Worm (Caenorhabditis elegans): Measurements from ENCODE around the gene nmy-3.
"Not testable (repeated sequence)": the region's sequence is repeated elsewhere in the genome, so short reads cannot be mapped to it uniquely, and the experiment has no call there.

nmy-3 gene

DNA sequence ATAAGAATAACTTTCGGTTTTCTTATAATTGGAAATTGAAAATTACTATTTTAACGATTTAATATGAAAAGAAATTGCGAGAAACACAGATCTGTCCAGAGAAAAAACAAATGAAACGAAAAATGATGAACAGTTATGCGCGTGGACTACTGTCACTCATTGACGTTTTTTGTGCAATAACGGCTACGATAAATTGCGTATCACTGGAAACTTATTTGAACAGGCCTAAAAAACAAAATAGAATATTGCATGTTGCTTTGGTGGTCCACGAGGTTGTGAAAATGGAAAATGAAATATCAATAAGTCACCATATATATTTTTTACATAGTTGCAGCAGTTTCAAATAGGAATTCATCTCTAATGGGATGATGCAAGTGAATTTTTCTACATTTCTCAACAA, 9.8 kb upstream of the nmy-3 start:
- TF ChIP-seq elt-2 (tag; optimal IDR thresholded peaks at IDR 0.05) (no peak), nhr-77 (tag; optimal IDR thresholded peaks at IDR 0.05) (no peak), fkh-10 (GFP tag; optimal IDR thresholded peaks at IDR 0.05) (no peak), nhr-28 (tag; optimal IDR thresholded peaks at IDR 0.05) (no peak), zag-1 (tag; optimal IDR thresholded peaks at IDR 0.05) (no peak), jun-1 (tag; optimal IDR thresholded peaks at IDR 0.05) (no peak), sea-2 (GFP tag; optimal IDR thresholded peaks at IDR 0.05) (no peak), lin-39 (tag; optimal IDR thresholded peaks at IDR 0.05) (no peak), elt-3 (tag; optimal IDR thresholded peaks at IDR 0.05) (no peak)

DNA sequence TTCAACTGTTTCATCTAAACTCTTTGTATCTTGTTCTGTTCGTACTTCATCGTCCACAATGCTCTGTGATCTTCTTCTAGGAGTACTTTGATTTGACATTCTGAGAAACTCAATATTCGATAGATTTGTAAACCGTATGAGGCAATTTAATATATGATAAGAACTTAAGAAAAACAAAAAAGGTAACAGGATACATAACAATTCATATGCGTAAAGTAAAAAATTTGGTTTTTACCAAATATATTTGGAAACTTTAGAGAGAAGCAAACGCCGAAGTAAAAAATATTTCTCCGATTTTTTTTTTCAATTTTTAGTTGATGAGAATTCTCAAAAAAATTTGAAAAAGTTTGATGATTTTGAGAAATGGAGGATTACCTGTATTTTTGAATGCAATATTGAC, 7.8 kb upstream of the nmy-3 start, which contains the start of gene Y11D7A.19:
Gene Y11D7A.19, minus strand, starts transcription at position 101 of the 400 bp plus-strand sequence.
- TF ChIP-seq skn-1 (tag; optimal IDR thresholded peaks at IDR 0.05) (no peak), ztf-4 (tag; optimal IDR thresholded peaks at IDR 0.05) (no peak), lin-39 (tag; optimal IDR thresholded peaks at IDR 0.05) (no peak), fkh-10 (GFP tag; optimal IDR thresholded peaks at IDR 0.05) (no peak), tbx-2 (tag; optimal IDR thresholded peaks at IDR 0.05) (no peak), fos-1 (tag; optimal IDR thresholded peaks at IDR 0.05) (no peak), ZK546.5 (tag; optimal IDR thresholded peaks at IDR 0.05) (no peak), nfya-1 (tag; optimal IDR thresholded peaks at IDR 0.05; ENCODE audit: insufficient read depth) (no peak)

DNA sequence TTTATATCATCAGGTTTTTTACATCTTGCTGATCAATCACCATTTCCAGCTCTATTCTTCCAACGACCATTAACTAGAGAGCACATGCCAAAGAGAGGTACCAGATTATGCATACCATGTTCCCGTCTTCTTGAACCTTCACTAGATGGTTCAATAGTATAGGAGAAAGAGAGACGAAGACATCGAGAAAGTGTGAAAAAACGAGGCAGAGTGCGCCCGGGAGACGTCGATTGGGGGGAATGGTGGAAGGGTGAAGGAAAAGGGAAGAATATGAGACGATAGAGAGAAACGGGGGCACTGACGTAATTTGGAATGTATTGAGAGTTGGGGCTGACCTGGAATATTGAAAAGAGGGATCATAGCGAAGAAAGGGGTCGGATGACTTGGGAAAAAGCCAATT, 6.7 kb upstream of the nmy-3 start:
- TF ChIP-seq nhr-25 (tag; optimal IDR thresholded peaks at IDR 0.05) (peak; percentile 5), elt-1 (tag; optimal IDR thresholded peaks at IDR 0.05) (no peak)

DNA sequence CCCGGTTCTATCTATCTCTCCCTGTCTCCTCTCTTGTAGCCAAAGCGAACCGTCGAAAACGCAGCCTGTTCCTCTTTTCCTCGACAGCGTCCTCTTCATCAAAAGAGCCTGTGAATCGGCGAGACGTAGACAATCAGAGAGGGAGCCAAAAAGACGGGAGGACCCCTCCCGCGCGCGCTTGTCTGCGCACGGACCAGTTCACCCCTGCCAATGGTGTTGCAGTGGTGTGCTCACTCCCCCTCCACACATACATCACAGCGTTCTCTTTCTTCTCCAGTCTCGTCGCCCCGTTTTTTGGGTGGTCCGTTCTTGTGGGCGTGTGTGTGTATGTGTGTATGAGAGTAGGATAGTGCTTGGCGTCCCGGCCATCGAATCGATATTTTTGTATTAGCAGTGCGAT, 5.4 kb upstream of the nmy-3 start:
- TF ChIP-seq ceh-82 (tag; optimal IDR thresholded peaks at IDR 0.05) (no peak), nhr-76 (tag; optimal IDR thresholded peaks at IDR 0.05) (no peak)

DNA sequence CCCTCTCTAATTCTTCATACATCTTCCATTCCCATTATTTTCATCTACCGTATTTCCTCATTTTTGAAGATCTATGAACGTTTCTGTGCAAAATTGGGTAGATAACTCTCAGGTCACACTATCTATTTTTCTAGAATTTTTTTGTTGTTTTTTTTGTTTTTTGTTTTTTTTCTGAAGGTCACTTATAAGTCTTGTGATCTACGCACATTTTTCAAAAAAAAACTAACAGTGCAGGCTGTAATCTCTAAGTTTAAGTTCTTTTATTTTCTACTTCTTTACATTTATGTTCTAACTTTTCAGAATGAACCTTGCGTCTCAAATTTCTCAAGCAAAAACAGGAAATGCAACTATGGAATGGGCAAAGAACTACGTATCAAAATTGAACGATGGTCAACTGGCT, 4.5 kb upstream of the nmy-3 start, which contains the start of gene flh-3:
Gene flh-3, plus strand, starts transcription at position 301 of the 400 bp plus-strand sequence.
- TF ChIP-seq nhr-237 (tag; optimal IDR thresholded peaks at IDR 0.05) (no peak), elt-2 (tag; optimal IDR thresholded peaks at IDR 0.05) (no peak), daf-12 (tag; optimal IDR thresholded peaks at IDR 0.05) (no peak), pha-4 (tag; optimal IDR thresholded peaks at IDR 0.05) (no peak), lin-15B (tag; optimal IDR thresholded peaks at IDR 0.05) (no peak), elt-3 (tag; optimal IDR thresholded peaks at IDR 0.05) (no peak), ztf-11 (tag; optimal IDR thresholded peaks at IDR 0.05) (no peak), zag-1 (tag; optimal IDR thresholded peaks at IDR 0.05) (no peak), unc-39 (tag; optimal IDR thresholded peaks at IDR 0.05) (no peak), aly-2 (tag; optimal IDR thresholded peaks at IDR 0.05) (no peak)

DNA sequence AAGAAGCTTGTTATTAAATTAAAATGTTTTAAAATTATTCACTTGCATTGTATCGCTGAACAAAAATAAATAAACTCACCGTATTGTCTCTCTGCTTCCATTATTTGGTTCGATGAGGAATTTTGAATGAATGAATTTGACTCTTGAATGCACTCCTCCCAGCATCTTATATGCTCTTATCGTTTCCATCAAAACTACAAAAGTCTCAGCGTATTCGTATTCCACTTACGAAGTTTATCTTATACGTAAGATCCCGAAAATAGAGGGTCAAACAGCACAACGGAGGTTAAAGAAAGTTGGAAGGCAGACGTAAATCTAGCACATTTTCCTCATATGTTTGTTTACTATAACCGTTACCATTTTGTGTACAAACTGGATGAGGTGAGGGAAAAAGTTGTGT, 12.0 kb downstream of the nmy-3 start, which contains the start of gene nhr-267:
Gene nhr-267, minus strand, starts transcription at position 101 of the 400 bp plus-strand sequence.
- not testable (repeated sequence) for TF ChIP-seq fkh-10 (GFP tag; optimal IDR thresholded peaks at IDR 0.05); ceh-82 (tag; optimal IDR thresholded peaks at IDR 0.05); nfya-1 (tag; optimal IDR thresholded peaks at IDR 0.05; ENCODE audit: insufficient read depth)

DNA sequence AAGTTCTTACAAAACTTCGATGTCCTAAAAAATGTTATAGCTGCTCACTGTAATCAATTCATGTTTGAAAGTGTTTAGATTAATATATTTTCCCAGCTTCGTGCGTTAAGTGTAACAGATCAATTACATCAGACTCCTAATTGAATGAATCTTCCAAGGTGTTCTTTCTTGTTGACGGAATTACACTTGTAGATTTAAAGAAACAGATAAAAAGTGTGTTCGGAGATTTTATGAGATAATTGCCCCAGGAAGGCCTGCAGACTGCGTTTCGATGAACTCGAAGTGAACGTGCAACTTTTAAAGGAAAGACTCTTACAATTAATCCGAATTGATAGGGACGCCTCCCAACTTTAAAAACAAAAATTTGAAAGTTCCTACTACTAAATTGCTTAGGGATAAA, 15.4 kb downstream of the nmy-3 start:
- TF ChIP-seq nhr-76 (tag; optimal IDR thresholded peaks at IDR 0.05) (no peak), unc-39 (tag; optimal IDR thresholded peaks at IDR 0.05) (no peak), elt-1 (tag; optimal IDR thresholded peaks at IDR 0.05) (peak; percentile 70), lin-39 (tag; optimal IDR thresholded peaks at IDR 0.05) (no peak), zag-1 (tag; optimal IDR thresholded peaks at IDR 0.05) (no peak), fkh-2 (tag; optimal IDR thresholded peaks at IDR 0.05) (no peak)

DNA sequence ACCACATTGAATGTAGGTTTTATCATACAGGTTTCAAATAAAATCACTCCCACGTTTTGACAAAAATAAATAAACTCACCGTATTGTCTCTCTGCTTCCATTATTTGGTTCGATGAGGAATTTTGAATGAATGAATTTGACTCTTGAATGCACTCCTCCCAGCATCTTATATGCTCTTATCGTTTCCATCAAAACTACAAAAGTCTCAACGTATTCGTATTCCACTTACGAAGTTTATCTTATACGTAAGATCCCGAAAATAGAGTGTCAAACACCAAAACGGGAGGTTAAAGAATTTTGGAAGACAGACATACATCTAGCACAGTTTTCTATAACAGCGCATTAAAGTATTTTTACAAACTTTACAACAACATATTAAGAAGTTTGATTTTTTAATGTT, 19.5 kb downstream of the nmy-3 start, which contains the start of gene nhr-264:
Gene nhr-264, minus strand, starts transcription at position 101 of the 400 bp plus-strand sequence.
- TF ChIP-seq ceh-28, nhr-28, mdl-1 (tag; optimal IDR thresholded peaks at IDR 0.05): not testable (repeated sequence)
